Fruit fly (Drosophila melanogaster) whole organism, wandering third instar larva: ENCODE results near the gene Fuca.

Experiments used
- Abd-B ChIP-seq: fragments of >200 bp; optimal IDR thresholded peaks from 2 replicates; lab custom pipeline; 2017; ENCODE audit warnings: missing biosample characterization, missing genetic modification characterization
- Dfd ChIP-seq: fragments of >200 bp; optimal IDR thresholded peaks from 2 replicates; lab custom pipeline; 2017; ENCODE audit warnings: missing biosample characterization, missing genetic modification characterization
- Mio ChIP-seq: sonication (Bioruptor generic); optimal IDR thresholded peaks from 2 replicates; lab custom pipeline; 2016; ENCODE audit warnings: missing biosample characterization, missing genetic modification characterization
- Myc ChIP-seq: fragments of >200 bp; optimal IDR thresholded peaks from 2 replicates; lab custom pipeline; 2017
- OdsH ChIP-seq: fragments of 200-800 bp; sonication (Bioruptor generic); optimal IDR thresholded peaks from 2 replicates; lab custom pipeline; 2016; ENCODE audit warnings: missing biosample characterization, mild to moderate bottlenecking, missing genetic modification characterization
- ey ChIP-seq: fragments of 200-800 bp; sonication (Bioruptor generic); optimal IDR thresholded peaks from 2 replicates; lab custom pipeline; 2016; ENCODE audit warnings: missing biosample characterization, missing genetic modification characterization
- fru ChIP-seq: fragments of 200-800 bp; sonication (Bioruptor generic); optimal IDR thresholded peaks from 3 replicates; lab custom pipeline; 2016; ENCODE audit warnings: missing biosample characterization, mild to moderate bottlenecking, missing genetic modification characterization
- pan ChIP-seq: fragments of >200 bp; optimal IDR thresholded peaks from 2 replicates; lab custom pipeline; 2017
- psq ChIP-seq: fragments of 200-800 bp; sonication (Bioruptor generic); optimal IDR thresholded peaks from 3 replicates; lab custom pipeline; 2017; ENCODE audit warnings: missing biosample characterization, mild to moderate bottlenecking, missing genetic modification characterization, moderate library complexity
- rgr ChIP-seq: fragments of 200-800 bp; sonication (Bioruptor generic); optimal IDR thresholded peaks from 3 replicates; lab custom pipeline; 2016; ENCODE audit warnings: missing biosample characterization, mild to moderate bottlenecking, missing genetic modification characterization
- usp ChIP-seq: fragments of >200 bp; optimal IDR thresholded peaks from 2 replicates; lab custom pipeline; 2017; ENCODE audit warnings: missing biosample characterization, missing genetic modification characterization

- no peak for TF ChIP-seq Myc (lab: Kevin White, UChicago)
- no peak for TF ChIP-seq Abd-B (GFP tag; lab: Kevin White, UChicago)
- TF ChIP-seq rgr (GFP tag; lab: Kevin White, UChicago): no peak
- no peak for TF ChIP-seq ey
- TF ChIP-seq OdsH (GFP tag; lab: Kevin White, UChicago): no peak
- TF ChIP-seq Dfd (GFP tag; lab: Kevin White, UChicago): no peak
- TF ChIP-seq fru: no peak
- TF ChIP-seq Mio: no peak
- no peak for TF ChIP-seq usp (GFP tag; lab: Kevin White, UChicago)
- no peak for TF ChIP-seq pan (lab: Kevin White, UChicago)
- TF ChIP-seq psq: no peak
These were observed 28.0 kb upstream of the Fuca start for dm6 chr3L:11550359-11551056.
